Fruit fly (Drosophila melanogaster) whole organism, embryonic: ENCODE measurements around the gene CG6425.
A peak's percentile ranks its signal among the peaks of the same experiment; 100 is the strongest.

Experiments used
- Abd-B ChIP-seq: fragments of 200-800 bp; sonication (Bioruptor generic); optimal IDR thresholded peaks from 2 replicates; lab custom pipeline; 2018; ENCODE audit warnings: missing biosample characterization, mild to moderate bottlenecking, missing genetic modification characterization, moderate library complexity
- BEAF-32 ChIP-seq: fragments of 200-800 bp; sonication (Bioruptor generic); optimal IDR thresholded peaks from 3 replicates; lab custom pipeline; 2017; ENCODE audit warnings: missing biosample characterization, missing genetic modification characterization, mild to moderate bottlenecking, moderate library complexity, missing genetic modification reagents
- CG12391 ChIP-seq: fragments of 200-800 bp; sonication (Bioruptor generic); optimal IDR thresholded peaks from 3 replicates; lab custom pipeline; 2018; ENCODE audit warnings: missing biosample characterization, mild to moderate bottlenecking, missing genetic modification characterization, moderate library complexity
- CG14050 ChIP-seq: fragments of 200-800 bp; sonication (Bioruptor generic); IDR thresholded peaks from 3 replicates; pipeline ENCODE4 v1.3.6; 2022; ENCODE audit warnings: missing biosample characterization, missing genetic modification characterization
- CG14710 ChIP-seq: fragments of 200-800 bp; sonication (Bioruptor generic); optimal IDR thresholded peaks from 3 replicates; lab custom pipeline; 2019; ENCODE audit warnings: missing biosample characterization, mild to moderate bottlenecking, missing genetic modification characterization, moderate library complexity
- CG14860 ChIP-seq: fragments of 200-800 bp; sonication (Bioruptor generic); IDR thresholded peaks from 3 replicates; pipeline ENCODE4 v1.3.6; 2022; ENCODE audit warnings: missing biosample characterization, missing genetic modification characterization; ENCODE audit not compliant: partially characterized antibody
- CG2116 ChIP-seq: fragments of 200-800 bp; sonication (Bioruptor generic); optimal IDR thresholded peaks from 3 replicates; lab custom pipeline; 2018; ENCODE audit warnings: missing biosample characterization, mild to moderate bottlenecking, missing genetic modification characterization
- CG34224 ChIP-seq: fragments of 200-800 bp; sonication (Bioruptor generic); IDR thresholded peaks from 3 replicates; pipeline ENCODE4 v1.3.6; 2022; ENCODE audit warnings: missing biosample characterization, missing genetic modification characterization; ENCODE audit not compliant: partially characterized antibody
- CG42726 ChIP-seq: fragments of 200-800 bp; sonication (Bioruptor generic); IDR thresholded peaks from 2 replicates; pipeline ENCODE4 v1.3.6; 2022; ENCODE audit warnings: missing biosample characterization, missing genetic modification characterization; ENCODE audit not compliant: partially characterized antibody
- CG6689 ChIP-seq: fragments of 200-800 bp; sonication (Bioruptor generic); IDR thresholded peaks from 2 replicates; pipeline ENCODE4 v1.3.6; 2022; ENCODE audit warnings: missing biosample characterization, missing genetic modification characterization
- CG6791 ChIP-seq: fragments of 200-800 bp; sonication (Bioruptor generic); IDR thresholded peaks from 3 replicates; pipeline ENCODE4 v1.3.6; 2022; ENCODE audit warnings: missing biosample characterization, missing genetic modification characterization; ENCODE audit not compliant: partially characterized antibody
- CG7745 ChIP-seq: fragments of 200-800 bp; sonication (Bioruptor generic); optimal IDR thresholded peaks from 2 replicates; lab custom pipeline; 2018; ENCODE audit warnings: missing biosample characterization, mild to moderate bottlenecking, missing genetic modification characterization, moderate library complexity
- CG7928 ChIP-seq: fragments of 200-800 bp; sonication (Bioruptor generic); optimal IDR thresholded peaks from 2 replicates; lab custom pipeline; 2017; ENCODE audit warnings: missing biosample characterization, mild to moderate bottlenecking, missing genetic modification characterization
- CG7963 ChIP-seq: fragments of 200-800 bp; sonication (Bioruptor generic); IDR thresholded peaks from 3 replicates; pipeline ENCODE4 v1.3.6; 2022; ENCODE audit warnings: missing biosample characterization, missing genetic modification characterization; ENCODE audit not compliant: partially characterized antibody
- CoRest ChIP-seq: fragments of 200-800 bp; sonication (Bioruptor generic); optimal IDR thresholded peaks from 3 replicates; lab custom pipeline; 2018; ENCODE audit warnings: missing biosample characterization, mild to moderate bottlenecking, missing genetic modification characterization, moderate library complexity
- Dad ChIP-seq: fragments of 200-800 bp; sonication (Bioruptor generic); optimal IDR thresholded peaks from 3 replicates; lab custom pipeline; 2016; ENCODE audit warnings: missing biosample characterization, missing genetic modification characterization
- Dll ChIP-seq: fragments of 200-800 bp; sonication (Bioruptor generic); IDR thresholded peaks from 4 replicates; pipeline ENCODE4 v1.3.6; 2022; ENCODE audit warnings: missing biosample characterization, missing genetic modification characterization; ENCODE audit not compliant: partially characterized antibody
- Dp ChIP-seq: fragments of 200-800 bp; sonication (Bioruptor generic); optimal IDR thresholded peaks from 2 replicates; lab custom pipeline; 2018; ENCODE audit warnings: missing biosample characterization, mild to moderate bottlenecking, missing genetic modification characterization, moderate library complexity
- Dref ChIP-seq: fragments of 200-800 bp; sonication (Bioruptor generic); IDR thresholded peaks from 2 replicates; pipeline ENCODE4 v1.3.6; 2022; ENCODE audit warnings: missing biosample characterization, missing genetic modification characterization
- Elba2 ChIP-seq: fragments of 200-800 bp; sonication (Bioruptor generic); optimal IDR thresholded peaks from 3 replicates; lab custom pipeline; 2016; ENCODE audit warnings: missing biosample characterization, missing genetic modification characterization
- Ets97D ChIP-seq: fragments of 200-800 bp; sonication (Bioruptor generic); optimal IDR thresholded peaks from 3 replicates; lab custom pipeline; 2016; ENCODE audit warnings: missing biosample characterization, missing genetic modification characterization
- HLH4C ChIP-seq: fragments of 200-800 bp; sonication (Bioruptor generic); IDR thresholded peaks from 3 replicates; pipeline ENCODE4 v1.3.6; 2022; ENCODE audit warnings: missing biosample characterization, missing genetic modification characterization; ENCODE audit not compliant: partially characterized antibody
- Lhr ChIP-seq: fragments of 200-800 bp; sonication (Bioruptor generic); optimal IDR thresholded peaks from 3 replicates; lab custom pipeline; 2017; ENCODE audit warnings: mild to moderate bottlenecking, missing biosample characterization, missing genetic modification reagents, missing genetic modification characterization
- MESR4 ChIP-seq: fragments of 200-800 bp; sonication (Bioruptor generic); optimal IDR thresholded peaks from 2 replicates; lab custom pipeline; 2018; ENCODE audit warnings: missing biosample characterization, mild to moderate bottlenecking, missing genetic modification characterization, moderate library complexity
- NK7.1 ChIP-seq: fragments of 200-800 bp; sonication (Bioruptor generic); optimal IDR thresholded peaks from 3 replicates; lab custom pipeline; 2016; ENCODE audit warnings: missing biosample characterization, missing genetic modification characterization
- Nf-YC ChIP-seq: fragments of 200-800 bp; optimal IDR thresholded peaks from 3 replicates; lab custom pipeline; 2019; ENCODE audit warnings: missing biosample characterization, mild to moderate bottlenecking, missing genetic modification characterization, moderate library complexity
- NfI ChIP-seq: fragments of 200-800 bp; sonication (Bioruptor generic); optimal IDR thresholded peaks from 3 replicates; lab custom pipeline; 2018; ENCODE audit warnings: missing biosample characterization, mild to moderate bottlenecking, missing genetic modification characterization, moderate library complexity
- PHDP ChIP-seq: fragments of 200-800 bp; sonication (Bioruptor generic); optimal IDR thresholded peaks from 3 replicates; lab custom pipeline; 2018; ENCODE audit warnings: missing biosample characterization, mild to moderate bottlenecking, missing genetic modification characterization, moderate library complexity
- Pdp1 ChIP-seq, 2 experiments: fragments of 200-800 bp; sonication (Bioruptor generic); optimal IDR thresholded peaks; 3 replicates each; lab custom pipeline; 2016; ENCODE audit warnings: missing biosample characterization in 2 of 2, missing genetic modification characterization in 2 of 2, mild to moderate bottlenecking in 1 of 2, moderate library complexity in 1 of 2
- Rfx ChIP-seq: fragments of 200-800 bp; sonication (Bioruptor generic); IDR thresholded peaks from 2 replicates; pipeline ENCODE4 v1.3.6; 2022; ENCODE audit warnings: missing biosample characterization, missing genetic modification characterization
- Scr ChIP-seq: fragments of 200-800 bp; sonication (Bioruptor generic); IDR thresholded peaks from 2 replicates; pipeline ENCODE4 v1.3.6; 2022; ENCODE audit warnings: missing biosample characterization, missing genetic modification characterization; ENCODE audit not compliant: partially characterized antibody
- TFAM ChIP-seq: fragments of 200-800 bp; sonication (Bioruptor generic); optimal IDR thresholded peaks from 2 replicates; lab custom pipeline; 2017; ENCODE audit warnings: missing biosample characterization, missing genetic modification characterization, inconsistent platforms
- Trl ChIP-seq, 3 experiments: fragments of >200 bp in 2 of 3; fragments of 200-800 bp in 1 of 3; sonication (Bioruptor generic) in 1 of 3; optimal IDR thresholded peaks; 2 replicates in 1 of 3; 3 replicates in 2 of 3; lab custom pipeline; 2016 to 2017; ENCODE audit warnings: missing biosample characterization in 1 of 3, missing genetic modification characterization in 1 of 3
- amos ChIP-seq: fragments of 200-800 bp; sonication (Bioruptor generic); IDR thresholded peaks from 2 replicates; pipeline ENCODE4 v1.3.6; 2022; ENCODE audit warnings: missing biosample characterization, missing genetic modification characterization; ENCODE audit not compliant: partially characterized antibody
- ato ChIP-seq: fragments of 200-800 bp; sonication (Bioruptor generic); IDR thresholded peaks from 2 replicates; pipeline ENCODE4 v1.3.6; 2022; ENCODE audit warnings: missing biosample characterization, missing genetic modification characterization; ENCODE audit not compliant: partially characterized antibody
- dysf ChIP-seq: fragments of 200-800 bp; sonication (Bioruptor generic); IDR thresholded peaks from 3 replicates; pipeline ENCODE4 v1.3.6; 2022; ENCODE audit warnings: missing biosample characterization, missing genetic modification characterization
- esg ChIP-seq: fragments of 200-800 bp; sonication (Bioruptor generic); conservative IDR thresholded peaks from 2 replicates; pipeline ENCODE4 v1.3.6; 2022; ENCODE audit warnings: missing biosample characterization, missing genetic modification characterization
- hbn ChIP-seq: fragments of 200-800 bp; sonication (Bioruptor generic); IDR thresholded peaks from 2 replicates; pipeline ENCODE4 v1.3.6; 2022; ENCODE audit warnings: missing biosample characterization, missing genetic modification characterization; ENCODE audit not compliant: partially characterized antibody
- hkb ChIP-seq, 2 experiments: fragments of 200-800 bp in 1 of 2; fragments of >200 bp in 1 of 2; sonication (Bioruptor generic) in 1 of 2; IDR thresholded peaks in 1 of 2; optimal IDR thresholded peaks in 1 of 2; 2 replicates each; pipeline versions ENCODE4 v1.3.6 to Lab custom; 2017 to 2022; ENCODE audit warnings: missing biosample characterization in 1 of 2, missing genetic modification characterization in 1 of 2
- hth ChIP-seq: fragments of >200 bp; optimal IDR thresholded peaks from 2 replicates; lab custom pipeline; 2017; ENCODE audit warnings: inconsistent platforms
- ind ChIP-seq: fragments of 200-800 bp; sonication (Bioruptor generic); optimal IDR thresholded peaks from 3 replicates; lab custom pipeline; 2016; ENCODE audit warnings: missing biosample characterization, missing genetic modification characterization
- inv ChIP-seq: fragments of 200-800 bp; sonication (Bioruptor generic); IDR thresholded peaks from 2 replicates; pipeline ENCODE4 v1.3.6; 2022; ENCODE audit warnings: missing biosample characterization, missing genetic modification characterization; ENCODE audit not compliant: partially characterized antibody
- knrl ChIP-seq: fragments of 200-800 bp; sonication (Bioruptor generic); IDR thresholded peaks from 3 replicates; pipeline ENCODE4 v1.3.6; 2022; ENCODE audit warnings: missing biosample characterization, missing genetic modification characterization; ENCODE audit not compliant: partially characterized antibody
- nmo ChIP-seq: fragments of 200-800 bp; sonication (Bioruptor generic); optimal IDR thresholded peaks from 2 replicates; lab custom pipeline; 2018; ENCODE audit warnings: missing biosample characterization, mild to moderate bottlenecking, missing genetic modification characterization, moderate library complexity
- pzg ChIP-seq: fragments of 200-800 bp; sonication (Bioruptor generic); optimal IDR thresholded peaks from 3 replicates; lab custom pipeline; 2018; ENCODE audit warnings: missing biosample characterization, mild to moderate bottlenecking, missing genetic modification characterization, moderate library complexity
- unc-4 ChIP-seq: fragments of 200-800 bp; sonication (Bioruptor generic); IDR thresholded peaks from 2 replicates; pipeline ENCODE4 v1.3.6; 2022; ENCODE audit warnings: missing biosample characterization, missing genetic modification characterization; ENCODE audit not compliant: partially characterized antibody

CG6425 gene

DNA sequence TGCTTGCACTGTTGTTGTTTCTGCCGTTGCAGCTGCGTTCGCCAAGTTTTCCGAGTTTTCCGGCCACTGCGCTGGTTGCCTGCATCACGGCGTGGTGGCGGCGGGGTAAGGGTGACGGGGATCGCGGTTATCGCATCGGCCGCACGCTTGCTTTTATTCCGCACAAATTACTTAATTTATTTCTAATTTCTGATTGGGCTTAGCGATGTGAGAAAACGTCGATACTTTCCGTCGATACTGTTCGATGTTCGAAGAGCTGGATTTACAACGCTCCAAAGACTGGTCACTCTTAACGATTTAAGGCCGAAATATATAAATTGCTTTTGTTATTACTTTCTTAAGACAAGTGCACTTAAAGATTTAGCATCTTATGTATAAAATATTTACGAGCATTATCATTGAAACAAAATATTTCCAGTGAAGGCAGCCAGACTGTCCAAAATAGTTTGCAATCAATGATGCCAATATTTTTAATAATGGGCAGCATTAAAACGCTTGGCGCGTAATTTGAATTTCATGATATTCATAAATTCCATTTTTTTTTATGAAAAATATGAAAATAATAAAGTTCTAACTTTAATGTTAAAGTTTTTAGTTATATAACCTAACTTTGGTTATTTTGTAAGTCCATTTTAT is 7.9 kb upstream of the CG6425 start, which contains the start of gene CG6420 (continued):
- peak; percentile 37 for TF ChIP-seq Abd-B
- TF ChIP-seq CG7745 = peak; percentile 49
- peak; percentile 66; the same call in 2 of the 3 replicates for TF ChIP-seq CG7963 (GFP tag; lab: Robert Waterston, UW)
- no peak for TF ChIP-seq PHDP (tag; lab: Kevin White, UChicago)
- peak; percentile 90 for TF ChIP-seq CG42726
- TF ChIP-seq Pdp1 (GFP tag; optimal IDR thresholded peaks at IDR 0.05; lab: Kevin White, UChicago) = peak in 1 of 2 experiments; percentile 51
- peak; percentile 68 for TF ChIP-seq pzg (GFP tag; lab: Kevin White, UChicago)
- peak; percentile 73 for TF ChIP-seq nmo (GFP tag; lab: Kevin White, UChicago)
- no peak for TF ChIP-seq CG6689 (GFP tag; lab: Robert Waterston, UW)
- TF ChIP-seq Dref (GFP tag; lab: Robert Waterston, UW) = peak; percentile 70
- peak; percentile 62 for TF ChIP-seq Lhr (GFP tag; lab: Kevin White, UChicago)
- no peak for TF ChIP-seq TFAM (GFP tag; lab: Kevin White, UChicago)
- peak; percentile 79 for TF ChIP-seq HLH4C
- peak; percentile 41 for TF ChIP-seq CG14710 (tag; lab: Kevin White, UChicago)
- peak; percentile 91 for TF ChIP-seq CG6791 (GFP tag; lab: Robert Waterston, UW)
- TF ChIP-seq NK7.1 (GFP tag; lab: Kevin White, UChicago) = no peak
- peak; percentile 16 for TF ChIP-seq Dad (GFP tag; lab: Kevin White, UChicago)
- TF ChIP-seq Ets97D (GFP tag; lab: Kevin White, UChicago) = peak; percentile 69
- peak; percentile 89 for TF ChIP-seq Scr (GFP tag; lab: Robert Waterston, UW)
- no peak for TF ChIP-seq hth (lab: Kevin White, UChicago)
- TF ChIP-seq knrl = peak; percentile 88
- TF ChIP-seq Elba2 (GFP tag; lab: Kevin White, UChicago) = peak; percentile 84
- TF ChIP-seq hbn (GFP tag; lab: Robert Waterston, UW) = peak; percentile 91
- TF ChIP-seq CG2116 = peak; percentile 29
- TF ChIP-seq NfI (GFP tag; lab: Kevin White, UChicago) = no peak
- TF ChIP-seq amos = peak; percentile 93
- TF ChIP-seq CG12391 (tag; lab: Kevin White, UChicago) = peak; percentile 9
- TF ChIP-seq Rfx (GFP tag; lab: Robert Waterston, UW) = peak; percentile 31; the same call in 1 of the 2 replicates
- peak; percentile 83 for TF ChIP-seq CG34224 (GFP tag; lab: Robert Waterston, UW)
- peak; percentile 86 for TF ChIP-seq inv
- no peak for TF ChIP-seq CG7928
- TF ChIP-seq BEAF-32 = peak; percentile 84
- TF ChIP-seq MESR4 (GFP tag; lab: Kevin White, UChicago) = peak; percentile 91
- TF ChIP-seq Dp (GFP tag; lab: Kevin White, UChicago) = peak; percentile 87
- TF ChIP-seq hkb (optimal IDR thresholded peaks at IDR 0.05; lab: Kevin White, UChicago) = peak; percentile 83
- TF ChIP-seq hkb (GFP tag; IDR thresholded peaks at IDR 0.05; lab: Robert Waterston, UW) = no peak
- peak in 1 of 2 experiments; percentile 28 for TF ChIP-seq Trl (optimal IDR thresholded peaks at IDR 0.05; lab: Kevin White, UChicago)
- TF ChIP-seq Trl (GFP tag; optimal IDR thresholded peaks at IDR 0.05; lab: Kevin White, UChicago) = no peak
- TF ChIP-seq dysf (GFP tag; lab: Robert Waterston, UW) = no peak
- peak; percentile 73 for TF ChIP-seq ato (GFP tag; lab: Robert Waterston, UW)
- TF ChIP-seq ind = no peak
- TF ChIP-seq CoRest (tag; lab: Kevin White, UChicago) = peak; percentile 5
- TF ChIP-seq Nf-YC (tag; lab: Kevin White, UChicago) = peak; percentile 65
- no peak for TF ChIP-seq esg (GFP tag; lab: Robert Waterston, UW)
- TF ChIP-seq CG14050 (GFP tag; lab: Robert Waterston, UW) = no peak
- peak; percentile 89 for TF ChIP-seq unc-4 (GFP tag; lab: Robert Waterston, UW)
- TF ChIP-seq Dll (GFP tag; lab: Robert Waterston, UW) = peak; percentile 90
- peak; percentile 62 for TF ChIP-seq CG14860 (GFP tag; lab: Robert Waterston, UW)
